Worm (Caenorhabditis elegans) whole organism, mixed stage, embryonic: ENCODE measurements around the gene H12I13.1.

ENCODE experiments used
- M03D4.4 ChIP-seq: sonication (generic microtip); optimal IDR thresholded peaks from 2 replicates; lab custom pipeline; 2017; ENCODE audit warnings: mild to moderate bottlenecking, missing genetic modification characterization, missing compliant biosample characterization
- blmp-1 ChIP-seq: fragments of 150-350 bp; optimal IDR thresholded peaks from 2 replicates; lab custom pipeline; 2014; ENCODE audit warnings: missing biosample characterization, missing genetic modification characterization
- ceh-39 ChIP-seq: fragments of 150-350 bp; optimal IDR thresholded peaks from 2 replicates; lab custom pipeline; 2014; ENCODE audit warnings: missing biosample characterization, missing genetic modification characterization
- ceh-83 ChIP-seq: fragments of 200-800 bp; sonication (Bioruptor generic); optimal IDR thresholded peaks from 2 replicates; lab custom pipeline; 2018; ENCODE audit warnings: mild to moderate bottlenecking, missing genetic modification characterization, missing compliant biosample characterization
- ces-1 ChIP-seq: fragments of 150-350 bp; optimal IDR thresholded peaks from 2 replicates; lab custom pipeline; 2014; ENCODE audit warnings: missing biosample characterization, missing genetic modification reagents, missing genetic modification characterization
- cnd-1 ChIP-seq: fragments of 200-800 bp; sonication (Bioruptor generic); optimal IDR thresholded peaks from 2 replicates; lab custom pipeline; 2018; ENCODE audit warnings: mild to moderate bottlenecking, missing genetic modification characterization, missing compliant biosample characterization
- elt-1 ChIP-seq: sonication (generic microtip); optimal IDR thresholded peaks from 2 replicates; lab custom pipeline; 2017; ENCODE audit warnings: missing genetic modification characterization, mild to moderate bottlenecking, missing compliant biosample characterization, antibody characterized with exemption, moderate library complexity, borderline replicate concordance; ENCODE audit not compliant: insufficient read depth
- elt-3 ChIP-seq: fragments of 150-350 bp; optimal IDR thresholded peaks from 2 replicates; lab custom pipeline; 2014; ENCODE audit warnings: missing biosample characterization, missing genetic modification characterization
- ham-2 ChIP-seq: fragments of 200-800 bp; sonication (Bioruptor generic); optimal IDR thresholded peaks from 2 replicates; lab custom pipeline; 2018; ENCODE audit warnings: mild to moderate bottlenecking, missing genetic modification characterization, missing compliant biosample characterization
- hlh-1 ChIP-seq: fragments of 150-350 bp; optimal IDR thresholded peaks from 2 replicates; lab custom pipeline; 2014; ENCODE audit warnings: missing biosample characterization, missing genetic modification reagents, missing genetic modification characterization
- lin-13 ChIP-seq: fragments of 150-350 bp; optimal IDR thresholded peaks from 2 replicates; lab custom pipeline; 2014; ENCODE audit warnings: missing biosample characterization, missing genetic modification characterization
- lin-32 ChIP-seq: fragments of 200-800 bp; sonication (Bioruptor generic); optimal IDR thresholded peaks from 2 replicates; lab custom pipeline; 2018; ENCODE audit warnings: mild to moderate bottlenecking, missing genetic modification characterization, missing compliant biosample characterization
- lsy-2 ChIP-seq: fragments of 150-350 bp; optimal IDR thresholded peaks from 2 replicates; lab custom pipeline; 2014; ENCODE audit warnings: missing biosample characterization, missing genetic modification characterization
- mab-5 ChIP-seq: fragments of 150-350 bp; optimal IDR thresholded peaks from 2 replicates; lab custom pipeline; 2014; ENCODE audit warnings: missing biosample characterization, missing genetic modification characterization
- mls-2 ChIP-seq: sonication (generic microtip); optimal IDR thresholded peaks from 2 replicates; lab custom pipeline; 2016; ENCODE audit warnings: mild to moderate bottlenecking, missing genetic modification characterization, moderate library complexity, missing compliant biosample characterization
- nhr-12 ChIP-seq: fragments of 150-350 bp; optimal IDR thresholded peaks from 2 replicates; lab custom pipeline; 2014; ENCODE audit warnings: missing biosample characterization, missing genetic modification characterization
- nhr-2 ChIP-seq: fragments of 150-350 bp; optimal IDR thresholded peaks from 2 replicates; lab custom pipeline; 2014; ENCODE audit warnings: missing biosample characterization, missing genetic modification characterization
- nhr-237 ChIP-seq: fragments of 150-350 bp; optimal IDR thresholded peaks from 2 replicates; lab custom pipeline; 2014; ENCODE audit warnings: missing biosample characterization, missing genetic modification characterization
- nhr-28 ChIP-seq: fragments of 150-350 bp; optimal IDR thresholded peaks from 2 replicates; lab custom pipeline; 2014; ENCODE audit warnings: missing biosample characterization, missing genetic modification characterization
- nhr-76 ChIP-seq: sonication (generic microtip); optimal IDR thresholded peaks from 2 replicates; lab custom pipeline; 2017; ENCODE audit warnings: missing biosample characterization, missing genetic modification characterization
- pha-4 ChIP-seq: fragments of 150-350 bp; optimal IDR thresholded peaks from 2 replicates; lab custom pipeline; 2018; ENCODE audit warnings: missing biosample characterization, missing genetic modification reagents, missing genetic modification characterization
- sem-2 ChIP-seq: fragments of 200-800 bp; sonication (Bioruptor generic); optimal IDR thresholded peaks from 2 replicates; lab custom pipeline; 2018; ENCODE audit warnings: mild to moderate bottlenecking, missing genetic modification characterization, missing compliant biosample characterization
- snpc-4 ChIP-seq: fragments of 150-350 bp; optimal IDR thresholded peaks from 2 replicates; lab custom pipeline; 2014; ENCODE audit warnings: missing biosample characterization, missing genetic modification characterization
- sptf-1 ChIP-seq: sonication (generic microtip); optimal IDR thresholded peaks from 2 replicates; lab custom pipeline; 2017; ENCODE audit warnings: mild to moderate bottlenecking, missing genetic modification characterization, moderate library complexity, missing compliant biosample characterization
- tbx-8 ChIP-seq: fragments of 200-800 bp; sonication (Bioruptor generic); optimal IDR thresholded peaks from 2 replicates; lab custom pipeline; 2018; ENCODE audit warnings: mild to moderate bottlenecking, missing genetic modification characterization, moderate library complexity, missing compliant biosample characterization
- unc-120 ChIP-seq: sonication (generic microtip); optimal IDR thresholded peaks from 2 replicates; lab custom pipeline; 2017; ENCODE audit warnings: missing genetic modification characterization, missing compliant biosample characterization; ENCODE audit not compliant: poor library complexity, severe bottlenecking
- unc-39 ChIP-seq: fragments of 150-350 bp; optimal IDR thresholded peaks from 2 replicates; lab custom pipeline; 2014; ENCODE audit warnings: missing biosample characterization, missing genetic modification characterization
- unc-62 ChIP-seq: fragments of 150-350 bp; optimal IDR thresholded peaks from 2 replicates; lab custom pipeline; 2014; ENCODE audit warnings: missing biosample characterization, missing genetic modification reagents, missing genetic modification characterization
- zip-8 ChIP-seq: fragments of 150-350 bp; optimal IDR thresholded peaks from 2 replicates; lab custom pipeline; 2014; ENCODE audit warnings: missing biosample characterization, missing genetic modification characterization
- ztf-11 ChIP-seq: fragments of 150-350 bp; optimal IDR thresholded peaks from 2 replicates; lab custom pipeline; 2014; ENCODE audit warnings: missing biosample characterization, missing genetic modification characterization

H12I13.1 gene

DNA sequence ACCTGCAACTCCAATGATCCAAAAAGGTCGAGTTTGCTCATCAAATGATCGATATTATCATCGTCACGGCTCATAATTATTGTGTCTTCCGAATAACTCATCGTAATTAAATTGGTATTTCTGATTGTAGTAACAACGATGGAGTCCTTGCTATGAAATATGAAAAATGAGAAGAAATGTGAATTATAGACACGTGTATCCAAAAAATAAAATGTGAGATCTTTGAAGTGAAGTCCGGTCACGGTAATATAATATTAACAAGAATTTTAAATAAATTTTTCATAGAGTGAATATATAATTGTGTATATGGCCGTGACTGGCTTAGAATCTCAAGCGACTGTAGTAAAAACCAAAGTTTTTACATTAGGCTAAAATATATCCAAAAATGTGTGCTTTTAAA is at the start of gene H12I13.1:
H12I13.1 (minus strand) TSS at position 101 of the 400 bp plus-strand sequence.
- TF ChIP-seq sem-2 (GFP tag; lab: Kevin White, UChicago) (no peak), nhr-76 (tag; lab: Kevin White, UChicago) (no peak), blmp-1 (no peak), unc-39 (tag; lab: Kevin White, UChicago) (no peak), mab-5 (tag; lab: Kevin White, UChicago) (no peak), ceh-39 (tag; lab: Kevin White, UChicago) (no peak), ham-2 (GFP tag; lab: Kevin White, UChicago) (no peak)
- TF ChIP-seq, all 35 proteins: peak for 0

DNA sequence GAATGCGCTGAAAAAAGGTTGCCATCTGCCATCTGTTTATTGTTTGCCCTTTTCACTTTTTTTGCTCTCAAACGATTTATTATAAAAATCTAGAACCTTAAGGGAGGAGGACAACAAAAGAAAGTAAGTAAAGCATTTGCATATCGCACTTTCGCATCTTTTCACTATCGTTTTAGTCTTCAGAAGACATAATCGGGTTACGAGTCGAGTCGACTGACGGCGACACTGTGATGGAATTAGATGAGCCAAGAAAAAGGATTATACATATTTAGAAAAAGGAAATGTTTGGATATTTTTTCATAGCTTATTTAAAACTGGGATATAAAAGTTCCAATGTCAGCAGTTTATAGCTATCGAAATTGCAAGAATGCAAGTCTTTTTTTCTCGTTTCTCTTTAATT is 49.7 kb upstream of the H12I13.1 start:
- TF ChIP-seq nhr-12 (tag; lab: Kevin White, UChicago) (no peak), ces-1 (GFP tag; lab: Kevin White, UChicago) (peak; percentile 98), snpc-4 (tag; lab: Kevin White, UChicago) (no peak), cnd-1 (tag; lab: Kevin White, UChicago) (no peak)

DNA sequence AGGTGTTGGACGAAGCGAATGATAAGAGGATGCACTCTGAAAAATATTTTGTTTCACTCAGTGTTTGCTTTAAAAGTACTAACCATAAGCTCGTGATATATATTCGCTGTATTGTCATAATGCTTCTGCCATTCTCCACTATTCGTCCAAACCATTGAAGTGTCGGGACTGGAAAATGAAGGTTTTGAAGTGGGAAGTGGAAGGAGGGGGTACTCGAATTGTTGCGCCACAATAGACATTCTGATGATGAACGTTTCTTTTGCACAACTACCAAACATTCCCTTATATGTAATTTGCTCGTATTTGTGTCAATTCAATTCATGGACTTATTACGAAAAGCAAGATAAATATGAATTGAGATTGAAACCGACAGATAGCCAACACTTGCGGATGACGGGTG is 48.3 kb upstream of the H12I13.1 start:
- no peak for TF ChIP-seq nhr-28 (tag; lab: Kevin White, UChicago)
- no peak for TF ChIP-seq nhr-12 (tag; lab: Kevin White, UChicago)
- TF ChIP-seq sem-2 (GFP tag; lab: Kevin White, UChicago): no peak
- no peak for TF ChIP-seq nhr-237 (tag; lab: Kevin White, UChicago)
- no peak for TF ChIP-seq elt-3 (tag; lab: Kevin White, UChicago)
- TF ChIP-seq lin-13 (tag; lab: Kevin White, UChicago): no peak
- TF ChIP-seq ztf-11 (tag; lab: Kevin White, UChicago): no peak
- TF ChIP-seq ceh-39 (tag; lab: Kevin White, UChicago): no peak
- no peak for TF ChIP-seq blmp-1
- TF ChIP-seq tbx-8 (GFP tag; lab: Kevin White, UChicago): no peak
- TF ChIP-seq nhr-76 (tag; lab: Kevin White, UChicago): no peak
- TF ChIP-seq pha-4 (tag; lab: Kevin White, UChicago): no peak

DNA sequence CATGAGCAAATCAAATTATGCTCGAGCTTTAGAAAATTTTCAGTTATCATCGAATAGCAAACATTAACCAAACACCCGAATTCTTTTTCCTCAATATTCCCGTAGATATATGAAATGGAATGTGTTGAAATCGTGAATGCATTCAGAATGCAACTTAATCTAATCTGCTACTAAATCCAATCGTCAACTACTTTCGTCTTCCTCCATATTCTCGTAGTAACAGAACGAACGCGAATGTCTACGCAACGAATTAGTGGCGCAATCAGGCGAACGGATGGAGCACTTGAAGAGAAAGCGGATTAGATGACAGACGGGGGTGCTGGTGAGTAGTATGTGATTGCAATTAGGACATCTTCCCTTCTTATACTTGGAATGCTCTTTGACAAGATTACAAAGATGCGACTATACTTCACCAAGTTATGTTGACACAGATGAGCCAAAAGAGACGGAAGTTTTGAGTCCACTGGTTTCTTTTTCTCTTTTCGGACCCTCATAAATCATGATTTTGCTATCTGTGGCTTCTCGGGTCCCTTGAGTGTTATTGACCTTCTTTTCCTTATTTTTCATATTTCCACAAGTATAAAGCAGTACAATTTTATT is 47.0 kb upstream of the H12I13.1 start:
- TF ChIP-seq ceh-83 (GFP tag; lab: Kevin White, UChicago): no peak
- peak; percentile 22 for TF ChIP-seq unc-62 (GFP tag; lab: Kevin White, UChicago)
- TF ChIP-seq mls-2 (tag; lab: Kevin White, UChicago): peak; percentile 5
- TF ChIP-seq zip-8 (tag; lab: Kevin White, UChicago): peak; percentile 28
- peak; percentile 99 for TF ChIP-seq ces-1 (GFP tag; lab: Kevin White, UChicago)
- TF ChIP-seq, all 35 proteins: peak for 4

DNA sequence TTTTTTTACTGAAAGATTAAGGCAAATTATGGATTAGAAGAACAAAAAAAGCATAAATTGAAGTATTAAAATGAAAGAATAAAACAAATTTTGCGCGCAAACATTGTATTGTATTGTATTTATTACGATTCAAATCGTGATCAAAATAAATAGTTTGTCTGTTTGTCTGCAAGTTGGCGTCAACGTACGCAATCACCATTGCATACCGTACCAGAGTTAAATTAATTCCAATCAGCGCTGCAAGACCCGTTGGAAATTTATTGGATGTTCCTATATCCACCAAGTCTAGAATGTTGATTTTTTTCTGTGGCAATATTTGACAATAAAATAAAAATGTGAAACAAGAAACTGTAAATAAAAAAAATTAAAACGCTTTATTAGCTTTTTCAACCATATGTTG is 46.2 kb upstream of the H12I13.1 start, which contains the start of gene heri-1:
heri-1 (minus strand) TSS at position 8 of the 400 bp plus-strand sequence.
- no peak for TF ChIP-seq lin-32
- TF ChIP-seq unc-39 (tag; lab: Kevin White, UChicago): no peak
- no peak for TF ChIP-seq M03D4.4 (tag; lab: Kevin White, UChicago)
- no peak for TF ChIP-seq sem-2 (GFP tag; lab: Kevin White, UChicago)
- TF ChIP-seq tbx-8 (GFP tag; lab: Kevin White, UChicago): no peak
- no peak for TF ChIP-seq hlh-1 (tag; lab: Kevin White, UChicago)
- no peak for TF ChIP-seq sptf-1
- no peak for TF ChIP-seq nhr-237 (tag; lab: Kevin White, UChicago)
- no peak for TF ChIP-seq elt-3 (tag; lab: Kevin White, UChicago)
- TF ChIP-seq ceh-83 (GFP tag; lab: Kevin White, UChicago): no peak
- no peak for TF ChIP-seq ztf-11 (tag; lab: Kevin White, UChicago)
- no peak for TF ChIP-seq elt-1
- TF ChIP-seq ces-1 (GFP tag; lab: Kevin White, UChicago): no peak
- TF ChIP-seq nhr-2 (tag; lab: Kevin White, UChicago): no peak
- TF ChIP-seq lin-13 (tag; lab: Kevin White, UChicago): no peak
- no peak for TF ChIP-seq lsy-2 (tag; lab: Kevin White, UChicago)
- no peak for TF ChIP-seq unc-120
